Fruit fly (Drosophila melanogaster): Measurements from ENCODE around the gene elav.

Gene elav

dm6 chrX:522357-523043 lies 526 bp downstream of the elav start (continued):
- TF ChIP-seq CG15269 (tag; optimal IDR thresholded peaks at IDR 0.05) (peak; percentile 87), Usf (GFP tag; optimal IDR thresholded peaks at IDR 0.05) (peak; percentile 59), Hey (tag; optimal IDR thresholded peaks at IDR 0.05) (peak; percentile 74), BEAF-32 (GFP tag; optimal IDR thresholded peaks at IDR 0.05) (no peak), Aef1 (GFP tag; IDR thresholded peaks at IDR 0.05) (peak; percentile 75), aop (GFP tag; IDR thresholded peaks at IDR 0.05) (peak; percentile 76; the same call in 1 of the 2 replicates), pum (GFP tag; optimal IDR thresholded peaks at IDR 0.05) (peak; percentile 85), CG17912 (GFP tag; optimal IDR thresholded peaks at IDR 0.05) (peak; percentile 74), CG18011 (GFP tag; optimal IDR thresholded peaks at IDR 0.05) (peak; percentile 61), CG11085 (GFP tag; IDR thresholded peaks at IDR 0.05) (peak; percentile 87), tll (GFP tag; optimal IDR thresholded peaks at IDR 0.05) (no peak), Neu2 (GFP tag; optimal IDR thresholded peaks at IDR 0.05; ENCODE audit: borderline replicate concordance) (no peak), D19B (GFP tag; optimal IDR thresholded peaks at IDR 0.05) (no peak), wor (GFP tag; IDR thresholded peaks at IDR 0.05) (no peak), sima (GFP tag; optimal IDR thresholded peaks at IDR 0.05) (peak; percentile 54), dysf (GFP tag; IDR thresholded peaks at IDR 0.05) (peak; percentile 88), pho (GFP tag; optimal IDR thresholded peaks at IDR 0.05) (peak; percentile 82), gcm (GFP tag; optimal IDR thresholded peaks at IDR 0.05) (peak; percentile 60), fd3F (GFP tag; optimal IDR thresholded peaks at IDR 0.05) (peak; percentile 71), hkb (optimal IDR thresholded peaks at IDR 0.05) (no peak), hkb (GFP tag; IDR thresholded peaks at IDR 0.05) (peak; percentile 80), sqz (GFP tag; optimal IDR thresholded peaks at IDR 0.05) (peak; percentile 40), fu2 (GFP tag; optimal IDR thresholded peaks at IDR 0.05) (peak; percentile 82), CG17328 (GFP tag; IDR thresholded peaks at IDR 0.05) (peak; percentile 77), z (GFP tag; IDR thresholded peaks at IDR 0.05) (peak; percentile 59; the same call in 2 of the 3 replicates), CG43689 (GFP tag; IDR thresholded peaks at IDR 0.05) (peak; percentile 79), CG4424 (GFP tag; optimal IDR thresholded peaks at IDR 0.05) (peak; percentile 72), CG5180 (GFP tag; optimal IDR thresholded peaks at IDR 0.05) (peak; percentile 50), CG34422 (GFP tag; IDR thresholded peaks at IDR 0.05) (peak; percentile 84), caup (GFP tag; optimal IDR thresholded peaks at IDR 0.05; ENCODE audit: severe bottlenecking) (peak; percentile 88), scrt (GFP tag; optimal IDR thresholded peaks at IDR 0.05) (peak; percentile 63), Jarid2 (GFP tag; optimal IDR thresholded peaks at IDR 0.05) (peak; percentile 14), luna (GFP tag; optimal IDR thresholded peaks at IDR 0.05) (peak; percentile 70), CG10209 (GFP tag; optimal IDR thresholded peaks at IDR 0.05) (peak; percentile 67), CG7556 (GFP tag; optimal IDR thresholded peaks at IDR 0.05) (peak; percentile 35), Fer3 (tag; optimal IDR thresholded peaks at IDR 0.05) (peak; percentile 86), ci (GFP tag; IDR thresholded peaks at IDR 0.05) (peak; percentile 95), CG6854 (GFP tag; optimal IDR thresholded peaks at IDR 0.05) (peak; percentile 65), CG4360 (GFP tag; IDR thresholded peaks at IDR 0.05) (peak; percentile 61), CG18619 (GFP tag; optimal IDR thresholded peaks at IDR 0.05) (peak; percentile 84), CG6813 (GFP tag; optimal IDR thresholded peaks at IDR 0.05) (peak; percentile 86), hth (optimal IDR thresholded peaks at IDR 0.05) (no peak), CG11696 (GFP tag; IDR thresholded peaks at IDR 0.05) (peak; percentile 63), nerfin-2 (GFP tag; IDR thresholded peaks at IDR 0.05; ENCODE audit: partially characterized antibody) (no peak), ara (GFP tag; IDR thresholded peaks at IDR 0.05) (peak; percentile 80), CG10274 (GFP tag; optimal IDR thresholded peaks at IDR 0.05) (peak; percentile 43), chinmo (GFP tag; IDR thresholded peaks at IDR 0.05; ENCODE audit: partially characterized antibody) (peak; percentile 86; the same call in 3 of the 4 replicates), NC2α (GFP tag; optimal IDR thresholded peaks at IDR 0.05) (peak; percentile 17), kah (GFP tag; optimal IDR thresholded peaks at IDR 0.05) (peak; percentile 53)

Measured in whole organism, embryonic.